Worm (Caenorhabditis elegans): ENCODE measurements around the gene rmif-2.

Gene rmif-2

ce11 chrIV:1215536-1215935, 33.1 kb downstream of the rmif-2 start:
- TF ChIP-seq tbx-11 (GFP tag; IDR thresholded peaks at IDR 0.05) (no peak), hmbx-1 (tag; optimal IDR thresholded peaks at IDR 0.05) (no peak), pes-1 (GFP tag; IDR thresholded peaks at IDR 0.05) (no peak), hnd-1 (tag; optimal IDR thresholded peaks at IDR 0.05) (no peak), ceh-36 (tag; optimal IDR thresholded peaks at IDR 0.05) (no peak), scrt-1 (GFP tag; IDR thresholded peaks at IDR 0.05) (no peak), tra-4 (tag; optimal IDR thresholded peaks at IDR 0.05) (no peak), aly-1 (tag; optimal IDR thresholded peaks at IDR 0.05) (no peak), ceh-13 (GFP tag; optimal IDR thresholded peaks at IDR 0.05) (no peak), hmg-4 (GFP tag; optimal IDR thresholded peaks at IDR 0.05) (no peak), ama-1 (optimal IDR thresholded peaks at IDR 0.05) (no peak), sea-1 (GFP tag; conservative IDR thresholded peaks at IDR 0.05) (no peak)

ce11 chrIV:1216290-1216689, 33.9 kb downstream of the rmif-2 start, which contains the start of gene W09G12.9:
Gene W09G12.9, plus strand, starts transcription at chrIV:1216590.
- TF ChIP-seq B0310.2 (tag; optimal IDR thresholded peaks at IDR 0.05) = no peak
- TF ChIP-seq flt-1 (GFP tag; IDR thresholded peaks at IDR 0.05) = no peak
- no peak for TF ChIP-seq ets-7 (tag; optimal IDR thresholded peaks at IDR 0.05)
- no peak for TF ChIP-seq ceh-36 (tag; optimal IDR thresholded peaks at IDR 0.05)
- TF ChIP-seq hmg-4 (GFP tag; optimal IDR thresholded peaks at IDR 0.05) = no peak
- TF ChIP-seq tbx-11 (GFP tag; IDR thresholded peaks at IDR 0.05) = no peak
- no peak for TF ChIP-seq hnd-1 (tag; optimal IDR thresholded peaks at IDR 0.05)
- TF ChIP-seq tra-4 (tag; optimal IDR thresholded peaks at IDR 0.05) = no peak
- TF ChIP-seq F13C5.2 (tag; optimal IDR thresholded peaks at IDR 0.05) = no peak
- TF ChIP-seq pes-1 (GFP tag; IDR thresholded peaks at IDR 0.05) = no peak
- no peak for TF ChIP-seq ama-1 (optimal IDR thresholded peaks at IDR 0.05)

ce11 chrIV:1217265-1217664, 34.9 kb downstream of the rmif-2 start:
- TF ChIP-seq ceh-36 (tag; optimal IDR thresholded peaks at IDR 0.05) = peak; percentile 72

- TF ChIP-seq ets-7 (tag; optimal IDR thresholded peaks at IDR 0.05) (no peak), hnd-1 (tag; optimal IDR thresholded peaks at IDR 0.05) (no peak)
Observed at ce11 chrIV:1221167-1221566, 38.8 kb downstream of the rmif-2 start, which contains the start of gene W09G12.10. Gene W09G12.10, minus strand, starts transcription at chrIV:1221287.

ce11 chrIV:1224781-1225180, 42.4 kb downstream of the rmif-2 start:
- TF ChIP-seq hmg-4 (GFP tag; optimal IDR thresholded peaks at IDR 0.05) (no peak), pes-1 (GFP tag; IDR thresholded peaks at IDR 0.05) (no peak), tbx-11 (GFP tag; IDR thresholded peaks at IDR 0.05) (no peak), ceh-36 (tag; optimal IDR thresholded peaks at IDR 0.05) (no peak), F13C5.2 (tag; optimal IDR thresholded peaks at IDR 0.05) (no peak), hmbx-1 (tag; optimal IDR thresholded peaks at IDR 0.05) (no peak), hnd-1 (tag; optimal IDR thresholded peaks at IDR 0.05) (no peak), ama-1 (optimal IDR thresholded peaks at IDR 0.05) (no peak), B0310.2 (tag; optimal IDR thresholded peaks at IDR 0.05) (no peak), ets-7 (tag; optimal IDR thresholded peaks at IDR 0.05) (no peak), tra-4 (tag; optimal IDR thresholded peaks at IDR 0.05) (no peak), flt-1 (GFP tag; IDR thresholded peaks at IDR 0.05) (no peak), tbx-37 (GFP tag; conservative IDR thresholded peaks at IDR 0.05) (no peak), scrt-1 (GFP tag; IDR thresholded peaks at IDR 0.05) (no peak), aly-1 (tag; optimal IDR thresholded peaks at IDR 0.05) (no peak), ceh-13 (GFP tag; optimal IDR thresholded peaks at IDR 0.05) (no peak)

- TF ChIP-seq hnd-1 (tag; optimal IDR thresholded peaks at IDR 0.05) (no peak), tbx-37 (GFP tag; conservative IDR thresholded peaks at IDR 0.05) (no peak), flt-1 (GFP tag; IDR thresholded peaks at IDR 0.05) (no peak), tbx-11 (GFP tag; IDR thresholded peaks at IDR 0.05) (no peak), aly-1 (tag; optimal IDR thresholded peaks at IDR 0.05) (no peak), B0310.2 (tag; optimal IDR thresholded peaks at IDR 0.05) (no peak), scrt-1 (GFP tag; IDR thresholded peaks at IDR 0.05) (no peak), hmg-4 (GFP tag; optimal IDR thresholded peaks at IDR 0.05) (no peak)
Observed at ce11 chrIV:1225596-1226232, 43.3 kb downstream of the rmif-2 start, which contains the start of gene W09G12.8. Gene W09G12.8, plus strand, starts transcription at chrIV:1226182.

ce11 chrIV:1228675-1229130, 46.3 kb downstream of the rmif-2 start, which contains the start of gene W09G12.7:
Gene W09G12.7, plus strand, starts transcription at chrIV:1229080.
- TF ChIP-seq hmbx-1 (tag; optimal IDR thresholded peaks at IDR 0.05) (no peak), ceh-13 (GFP tag; optimal IDR thresholded peaks at IDR 0.05) (no peak), scrt-1 (GFP tag; IDR thresholded peaks at IDR 0.05) (no peak), tbx-11 (GFP tag; IDR thresholded peaks at IDR 0.05) (no peak), pes-1 (GFP tag; IDR thresholded peaks at IDR 0.05) (no peak), tra-4 (tag; optimal IDR thresholded peaks at IDR 0.05) (no peak), ceh-36 (tag; optimal IDR thresholded peaks at IDR 0.05) (no peak), B0310.2 (tag; optimal IDR thresholded peaks at IDR 0.05) (no peak), hnd-1 (tag; optimal IDR thresholded peaks at IDR 0.05) (no peak), hmg-4 (GFP tag; optimal IDR thresholded peaks at IDR 0.05) (no peak), ets-7 (tag; optimal IDR thresholded peaks at IDR 0.05) (no peak), aly-1 (tag; optimal IDR thresholded peaks at IDR 0.05) (no peak), tbx-37 (GFP tag; conservative IDR thresholded peaks at IDR 0.05) (no peak), F13C5.2 (tag; optimal IDR thresholded peaks at IDR 0.05) (no peak), flt-1 (GFP tag; IDR thresholded peaks at IDR 0.05) (no peak), ama-1 (optimal IDR thresholded peaks at IDR 0.05) (no peak), sea-1 (GFP tag; conservative IDR thresholded peaks at IDR 0.05) (no peak)

ce11 chrIV:1231589-1231988, 49.2 kb downstream of the rmif-2 start, which contains the start of gene W09G12.6:
Gene W09G12.6, plus strand, starts transcription at chrIV:1231889.
- TF ChIP-seq scrt-1 (GFP tag; IDR thresholded peaks at IDR 0.05) (no peak), ets-7 (tag; optimal IDR thresholded peaks at IDR 0.05) (no peak), F13C5.2 (tag; optimal IDR thresholded peaks at IDR 0.05) (no peak), flt-1 (GFP tag; IDR thresholded peaks at IDR 0.05) (no peak), ama-1 (optimal IDR thresholded peaks at IDR 0.05) (no peak), ceh-36 (tag; optimal IDR thresholded peaks at IDR 0.05) (no peak), ceh-13 (GFP tag; optimal IDR thresholded peaks at IDR 0.05) (no peak), hnd-1 (tag; optimal IDR thresholded peaks at IDR 0.05) (no peak), hmbx-1 (tag; optimal IDR thresholded peaks at IDR 0.05) (no peak), tbx-11 (GFP tag; IDR thresholded peaks at IDR 0.05) (no peak), pes-1 (GFP tag; IDR thresholded peaks at IDR 0.05) (no peak), B0310.2 (tag; optimal IDR thresholded peaks at IDR 0.05) (no peak), hmg-4 (GFP tag; optimal IDR thresholded peaks at IDR 0.05) (no peak), tbx-37 (GFP tag; conservative IDR thresholded peaks at IDR 0.05) (no peak), sea-1 (GFP tag; conservative IDR thresholded peaks at IDR 0.05) (no peak), tra-4 (tag; optimal IDR thresholded peaks at IDR 0.05) (no peak), aly-1 (tag; optimal IDR thresholded peaks at IDR 0.05) (no peak)
